Worm (Caenorhabditis elegans): ENCODE data around the gene fli-1.

- TF ChIP-seq ztf-23 (GFP tag; IDR thresholded peaks at IDR 0.05) (no peak), tab-1 (GFP tag; IDR thresholded peaks at IDR 0.05) (no peak), T22C8.4 (GFP tag; IDR thresholded peaks at IDR 0.05) (no peak), cog-1 (tag; optimal IDR thresholded peaks at IDR 0.05) (no peak), flt-1 (GFP tag; IDR thresholded peaks at IDR 0.05) (no peak), klf-2 (GFP tag; conservative IDR thresholded peaks at IDR 0.05) (no peak), ref-1 (GFP tag; conservative IDR thresholded peaks at IDR 0.05) (no peak)
Observed at ce11 chrIII:8726019-8726894, 42.7 kb upstream of the fli-1 start.
